Worm (Caenorhabditis elegans) whole organism, young adult: ENCODE results near the gene glb-19.

Experiments used
- T07F8.4 ChIP-seq: sonication (generic microtip); optimal IDR thresholded peaks from 2 replicates; lab custom pipeline; 2016; ENCODE audit warnings: mild to moderate bottlenecking, missing genetic modification characterization, moderate library complexity, missing compliant biosample characterization
- Y53F4B.3 ChIP-seq: fragments of 200-800 bp; sonication (Bioruptor generic); IDR thresholded peaks from 2 replicates; pipeline ENCODE4 v1.3.6; 2022; ENCODE audit warnings: missing genetic modification reagents, missing genetic modification characterization, missing compliant biosample characterization
- Y53G8AR.9 ChIP-seq: fragments of 200-800 bp; sonication (Bioruptor generic); conservative IDR thresholded peaks from 2 replicates; pipeline ENCODE4 v1.3.6; 2022; ENCODE audit warnings: missing genetic modification reagents, missing genetic modification characterization, missing compliant biosample characterization
- Y67H2A.10 ChIP-seq: fragments of 200-800 bp; sonication (Bioruptor generic); conservative IDR thresholded peaks from 2 replicates; pipeline ENCODE4 v1.3.6; 2022; ENCODE audit warnings: missing genetic modification reagents, missing genetic modification characterization, missing compliant biosample characterization
- ccch-3 ChIP-seq: fragments of 200-800 bp; sonication (Bioruptor generic); optimal IDR thresholded peaks from 2 replicates; lab custom pipeline; 2018; ENCODE audit warnings: mild to moderate bottlenecking, missing genetic modification characterization, missing compliant biosample characterization
- chd-7 ChIP-seq: sonication (generic microtip); optimal IDR thresholded peaks from 2 replicates; lab custom pipeline; 2016; ENCODE audit warnings: mild to moderate bottlenecking, missing genetic modification characterization, moderate library complexity, missing compliant biosample characterization
- ets-4 ChIP-seq: fragments of 200-800 bp; sonication (Bioruptor generic); optimal IDR thresholded peaks from 2 replicates; lab custom pipeline; 2018; ENCODE audit warnings: mild to moderate bottlenecking, missing genetic modification characterization, missing compliant biosample characterization
- mes-4 ChIP-seq: sonication (generic microtip); optimal IDR thresholded peaks from 2 replicates; lab custom pipeline; 2016; ENCODE audit warnings: missing genotype, missing genetic modification characterization, missing compliant biosample characterization
- snpc-1.3 ChIP-seq: sonication (generic microtip); optimal IDR thresholded peaks from 2 replicates; lab custom pipeline; 2017; ENCODE audit warnings: missing genetic modification characterization, mild to moderate bottlenecking, missing compliant biosample characterization, antibody characterized with exemption, moderate library complexity, missing genotype, missing genetic modification reagents; ENCODE audit not compliant: insufficient read depth
- snpc-4 ChIP-seq, 5 experiments: fragments of 150-350 bp in 1 of 5; sonication (generic microtip) in 4 of 5; optimal IDR thresholded peaks; 2 replicates each; lab custom pipeline; 2014 to 2018; ENCODE audit warnings: missing genetic modification characterization in 5 of 5, missing biosample characterization in 3 of 5, antibody characterized with exemption in 2 of 5, mild to moderate bottlenecking in 2 of 5, missing compliant biosample characterization in 2 of 5, missing genotype in 2 of 5, moderate library complexity in 2 of 5, missing genetic modification reagents in 1 of 5
- unc-62 ChIP-seq: fragments of 150-350 bp; optimal IDR thresholded peaks from 2 replicates; lab custom pipeline; 2014; ENCODE audit warnings: missing biosample characterization, missing genetic modification reagents, missing genetic modification characterization
- zfh-2 ChIP-seq: fragments of 200-800 bp; sonication (Bioruptor generic); conservative IDR thresholded peaks from 2 replicates; pipeline ENCODE4 v1.3.6; 2022; ENCODE audit warnings: missing genetic modification reagents, missing genetic modification characterization, missing compliant biosample characterization

DNA sequence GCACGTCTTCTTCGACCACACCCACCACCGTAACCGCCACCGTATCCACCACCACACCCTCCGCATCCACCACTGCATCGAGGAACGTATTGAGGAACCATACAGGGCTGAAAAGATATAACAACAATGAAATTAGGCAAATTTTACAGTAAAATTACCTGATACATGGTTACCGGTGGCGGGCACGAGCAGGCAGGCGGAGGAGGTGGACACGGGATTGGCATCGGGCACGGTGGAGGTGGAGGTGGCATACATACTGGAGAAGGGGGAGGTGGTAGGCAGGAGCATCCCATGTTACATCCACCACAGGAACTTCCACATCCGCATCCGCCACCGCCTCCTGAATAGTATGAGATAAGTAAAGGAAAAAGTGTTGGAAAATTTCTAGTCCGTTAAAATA lies 44.5 kb upstream of the glb-19 start:
- no peak for TF ChIP-seq snpc-4 (GFP tag; optimal IDR thresholded peaks at IDR 0.05; lab: Kevin White, UChicago)
- TF ChIP-seq snpc-4 (tag; optimal IDR thresholded peaks at IDR 0.05; lab: Kevin White, UChicago), result no peak
- no peak for TF ChIP-seq ccch-3 (GFP tag; lab: Kevin White, UChicago)
- TF ChIP-seq mes-4 (tag; lab: Kevin White, UChicago), result no peak
- TF ChIP-seq Y67H2A.10 (GFP tag; lab: Robert Waterston, UW), result no peak
- TF ChIP-seq Y53G8AR.9, result no peak
- no peak for TF ChIP-seq chd-7 (tag; lab: Kevin White, UChicago)
- TF ChIP-seq T07F8.4 (tag; lab: Kevin White, UChicago), result no peak
- no peak for TF ChIP-seq snpc-1.3 (tag; lab: Kevin White, UChicago)
- TF ChIP-seq unc-62 (GFP tag; lab: Kevin White, UChicago), result no peak
- no peak; the same call in 1 of the 2 replicates for TF ChIP-seq zfh-2
- no peak for TF ChIP-seq ets-4 (GFP tag; lab: Kevin White, UChicago)
- no peak for TF ChIP-seq Y53F4B.3 (GFP tag; lab: Robert Waterston, UW)
